Fruit fly (Drosophila melanogaster): Measurements from ENCODE around the gene CG43880.
A peak's percentile ranks its signal among the peaks of the same experiment; 100 is the strongest.

DNA sequence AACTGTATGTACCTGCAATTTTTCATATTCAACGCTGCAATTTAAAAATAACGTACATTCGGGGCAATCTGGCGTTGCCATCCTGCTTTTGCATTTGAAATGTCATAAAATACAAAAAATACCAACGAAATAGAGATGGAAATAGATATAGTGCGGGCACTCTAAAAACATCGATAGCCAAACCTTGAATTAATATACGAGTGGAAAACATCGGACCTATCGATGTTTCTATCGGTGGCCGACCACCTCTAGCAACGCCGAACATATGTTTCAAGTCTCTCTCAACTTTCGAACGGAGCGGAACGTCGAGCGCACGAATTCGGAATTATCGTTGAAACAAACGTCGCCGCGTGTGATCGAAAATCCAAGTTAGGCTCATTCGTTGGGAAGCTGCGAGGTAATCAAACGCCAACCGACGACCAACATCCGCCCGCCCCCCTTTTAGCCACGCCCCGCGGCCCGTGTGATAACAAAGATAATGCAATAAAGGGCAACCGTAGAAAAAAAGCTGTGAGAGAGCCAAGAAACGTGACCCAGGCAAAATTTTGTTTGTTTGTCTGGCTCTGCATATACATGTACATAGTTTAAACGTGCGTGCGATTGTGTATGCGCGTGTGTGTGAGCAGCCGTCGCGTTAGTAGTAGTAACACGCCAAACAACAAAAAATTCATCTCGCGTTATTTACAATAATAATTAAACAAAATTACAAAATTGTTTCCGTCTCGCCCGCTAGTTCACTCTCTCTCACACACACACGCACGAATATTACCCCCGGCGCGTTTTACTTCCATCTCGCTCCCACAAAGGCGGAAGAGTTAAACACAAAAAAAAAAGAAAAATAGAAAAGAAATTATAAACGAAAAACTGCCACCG lies 32.9 kb upstream of the CG43880 start, which contains the start of gene nmo:
- TF ChIP-seq pad (GFP tag; optimal IDR thresholded peaks at IDR 0.05), result peak; percentile 9
- TF ChIP-seq CG1620 (GFP tag; optimal IDR thresholded peaks at IDR 0.05), result no peak
- no peak for TF ChIP-seq cnc (optimal IDR thresholded peaks at IDR 0.05)
- TF ChIP-seq tj (GFP tag; optimal IDR thresholded peaks at IDR 0.05), result peak; percentile 54
- TF ChIP-seq ovo (GFP tag; optimal IDR thresholded peaks at IDR 0.05), result no peak
- no peak for TF ChIP-seq kay (GFP tag; ENCODE audit: borderline replicate concordance)
- peak; percentile 15 for TF ChIP-seq CG14711 (tag; optimal IDR thresholded peaks at IDR 0.05)

Measured in whole organism, adult.